Worm (Caenorhabditis elegans) whole organism, L2 larva: ENCODE results near the gene F33G12.3.

Experiments
- blmp-1 ChIP-seq: sonication (generic microtip); optimal IDR thresholded peaks from 2 replicates; lab custom pipeline; 2017; ENCODE audit warnings: missing genetic modification characterization, mild to moderate bottlenecking, missing compliant biosample characterization, antibody characterized with exemption, moderate library complexity; ENCODE audit not compliant: insufficient read depth
- dmd-4 ChIP-seq: sonication (generic microtip); optimal IDR thresholded peaks from 2 replicates; lab custom pipeline; 2017; ENCODE audit warnings: missing biosample characterization, missing genetic modification characterization
- elt-1 ChIP-seq: fragments of 150-350 bp; optimal IDR thresholded peaks from 2 replicates; lab custom pipeline; 2014; ENCODE audit warnings: missing biosample characterization, missing genetic modification characterization
- lin-39 ChIP-seq: fragments of 150-350 bp; optimal IDR thresholded peaks from 2 replicates; lab custom pipeline; 2014; ENCODE audit warnings: missing biosample characterization, missing genetic modification reagents, missing genetic modification characterization
- nhr-21 ChIP-seq: fragments of 150-350 bp; optimal IDR thresholded peaks from 2 replicates; lab custom pipeline; 2014; ENCODE audit warnings: missing biosample characterization, missing genetic modification characterization
- nhr-77 ChIP-seq: fragments of 150-350 bp; optimal IDR thresholded peaks from 2 replicates; lab custom pipeline; 2014; ENCODE audit warnings: missing biosample characterization, missing genetic modification characterization
- snpc-4 ChIP-seq: fragments of 150-350 bp; optimal IDR thresholded peaks from 2 replicates; lab custom pipeline; 2014; ENCODE audit warnings: missing biosample characterization, missing genetic modification characterization

- no peak for TF ChIP-seq lin-39 (tag; lab: Kevin White, UChicago)
- TF ChIP-seq nhr-77 (tag; lab: Kevin White, UChicago), result no peak
- TF ChIP-seq dmd-4 (tag; lab: Kevin White, UChicago), result no peak
- TF ChIP-seq blmp-1 (tag; lab: Kevin White, UChicago), result no peak
- no peak for TF ChIP-seq elt-1 (tag; lab: Kevin White, UChicago)
- no peak for TF ChIP-seq snpc-4 (tag; lab: Kevin White, UChicago)
- no peak for TF ChIP-seq nhr-21
Observed at ce11 chrII:4989802-4990201, 44.0 kb downstream of the F33G12.3 start, which contains the start of gene T27F7.12.
